Fruit fly (Drosophila melanogaster) whole organism, prepupa: Measurements from ENCODE around the gene Bet3.

ENCODE experiments used
- Blimp-1 ChIP-seq: fragments of 200-800 bp; sonication (Bioruptor generic); optimal IDR thresholded peaks from 3 replicates; lab custom pipeline; 2017; ENCODE audit warnings: missing biosample characterization, missing genetic modification characterization, mild to moderate bottlenecking, moderate library complexity, missing genetic modification reagents
- CG11294 ChIP-seq: fragments of 200-800 bp; sonication (Bioruptor generic); IDR thresholded peaks from 2 replicates; pipeline ENCODE4 v1.3.6; 2022; ENCODE audit warnings: missing biosample characterization, missing genetic modification characterization
- CG1621 ChIP-seq: fragments of 200-800 bp; sonication (Bioruptor generic); optimal IDR thresholded peaks from 3 replicates; lab custom pipeline; 2018; ENCODE audit warnings: missing biosample characterization, mild to moderate bottlenecking, missing genetic modification characterization
- CG34406 ChIP-seq: fragments of 200-800 bp; sonication (Bioruptor generic); optimal IDR thresholded peaks from 3 replicates; lab custom pipeline; 2016; ENCODE audit warnings: missing biosample characterization, missing genetic modification characterization
- CG3919 ChIP-seq: fragments of 200-800 bp; sonication (Bioruptor generic); optimal IDR thresholded peaks from 3 replicates; lab custom pipeline; 2016; ENCODE audit warnings: missing biosample characterization, missing genetic modification characterization
- CG6276 ChIP-seq: fragments of 200-800 bp; sonication (Bioruptor generic); optimal IDR thresholded peaks from 2 replicates; lab custom pipeline; 2017; ENCODE audit warnings: missing biosample characterization, mild to moderate bottlenecking, missing genetic modification characterization
- CG8632 ChIP-seq: fragments of 200-800 bp; sonication (Bioruptor generic); optimal IDR thresholded peaks from 3 replicates; lab custom pipeline; 2016; ENCODE audit warnings: missing biosample characterization, missing genetic modification characterization
- Eip78C ChIP-seq: fragments of 200-800 bp; sonication (Bioruptor generic); peaks from one replicate; lab custom pipeline; 2016; ENCODE audit warnings: missing biosample characterization, missing genetic modification characterization
- Sox14 ChIP-seq: fragments of 200-800 bp; sonication (Bioruptor generic); optimal IDR thresholded peaks from 3 replicates; lab custom pipeline; 2016; ENCODE audit warnings: missing biosample characterization, missing genetic modification characterization
- esn ChIP-seq: fragments of 200-800 bp; sonication (Bioruptor generic); optimal IDR thresholded peaks from 2 replicates; lab custom pipeline; 2016; ENCODE audit warnings: missing biosample characterization, mild to moderate bottlenecking, missing genetic modification characterization, moderate library complexity
- ss ChIP-seq, 2 experiments: fragments of 200-800 bp; sonication (Bioruptor generic); optimal IDR thresholded peaks; 2 replicates in 1 of 2; 3 replicates in 1 of 2; lab custom pipeline; 2017 to 2018; ENCODE audit warnings: mild to moderate bottlenecking in 2 of 2, missing biosample characterization in 2 of 2, missing genetic modification characterization in 2 of 2, moderate library complexity in 1 of 2
- svp ChIP-seq: fragments of 200-800 bp; sonication (Bioruptor generic); peaks from one replicate; lab custom pipeline; 2016; ENCODE audit warnings: missing biosample characterization, missing genetic modification characterization
- topi ChIP-seq: fragments of 200-800 bp; sonication (Bioruptor generic); optimal IDR thresholded peaks from 3 replicates; lab custom pipeline; 2016; ENCODE audit warnings: missing biosample characterization, missing genetic modification characterization
- vri ChIP-seq: fragments of 200-800 bp; sonication (Bioruptor generic); optimal IDR thresholded peaks from 3 replicates; lab custom pipeline; 2016; ENCODE audit warnings: missing biosample characterization, mild to moderate bottlenecking, missing genetic modification characterization

Gene Bet3

DNA sequence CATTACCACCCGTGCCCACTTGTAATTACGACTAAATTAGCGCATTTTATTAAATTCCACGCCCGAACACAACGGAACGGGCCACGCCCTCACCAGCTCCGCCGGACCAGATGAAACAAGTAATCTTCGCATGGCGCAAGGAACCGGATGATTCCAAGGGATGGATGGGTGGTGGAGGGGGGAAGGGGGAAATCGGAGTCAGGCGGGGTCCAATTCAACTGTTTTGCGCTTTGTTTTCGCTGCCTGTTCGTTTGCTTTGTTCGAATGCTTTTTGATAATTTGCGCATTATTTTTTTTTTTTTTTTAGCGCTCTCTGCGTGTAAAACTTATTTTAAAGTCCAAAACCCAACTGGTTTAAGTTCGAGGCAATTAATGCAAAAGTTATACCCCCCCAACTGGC, 45.4 kb downstream of the Bet3 start:
- TF ChIP-seq ss (GFP tag; optimal IDR thresholded peaks at IDR 0.05; lab: Kevin White, UChicago) (peak in 1 of 2 experiments; percentile 19), CG1621 (tag; lab: Kevin White, UChicago) (peak; percentile 76), esn (no peak), svp (GFP tag; lab: Kevin White, UChicago) (peak; percentile 40), Sox14 (GFP tag; lab: Kevin White, UChicago) (peak; percentile 21), Blimp-1 (GFP tag; lab: Kevin White, UChicago) (no peak)

DNA sequence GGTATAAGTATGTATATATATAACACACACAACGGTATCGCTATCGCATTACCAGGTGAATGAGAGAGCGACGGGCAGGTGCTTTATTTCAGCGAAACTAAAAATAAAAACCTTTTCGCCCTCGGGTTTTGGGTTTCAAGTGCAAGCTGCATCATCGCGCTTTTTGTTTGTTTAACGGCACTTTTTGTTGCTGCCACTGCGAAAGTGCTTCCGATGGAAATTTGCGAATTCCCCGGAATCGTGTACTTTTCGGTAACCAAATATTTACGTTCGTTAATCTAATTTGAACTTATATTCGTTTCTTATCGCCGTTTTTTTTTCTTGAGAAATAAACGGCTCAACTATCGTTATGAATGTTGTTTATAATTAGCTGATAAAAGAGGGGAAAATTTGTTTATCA, 46.0 kb downstream of the Bet3 start:
- TF ChIP-seq CG11294 (no peak), CG8632 (GFP tag; lab: Kevin White, UChicago) (no peak), vri (GFP tag; lab: Kevin White, UChicago) (no peak), Eip78C (GFP tag; lab: Kevin White, UChicago) (peak; percentile 29), topi (GFP tag; lab: Kevin White, UChicago) (no peak), CG34406 (GFP tag; lab: Kevin White, UChicago) (no peak), svp (GFP tag; lab: Kevin White, UChicago) (no peak)
- TF ChIP-seq, all 60 proteins: peak for 1

DNA sequence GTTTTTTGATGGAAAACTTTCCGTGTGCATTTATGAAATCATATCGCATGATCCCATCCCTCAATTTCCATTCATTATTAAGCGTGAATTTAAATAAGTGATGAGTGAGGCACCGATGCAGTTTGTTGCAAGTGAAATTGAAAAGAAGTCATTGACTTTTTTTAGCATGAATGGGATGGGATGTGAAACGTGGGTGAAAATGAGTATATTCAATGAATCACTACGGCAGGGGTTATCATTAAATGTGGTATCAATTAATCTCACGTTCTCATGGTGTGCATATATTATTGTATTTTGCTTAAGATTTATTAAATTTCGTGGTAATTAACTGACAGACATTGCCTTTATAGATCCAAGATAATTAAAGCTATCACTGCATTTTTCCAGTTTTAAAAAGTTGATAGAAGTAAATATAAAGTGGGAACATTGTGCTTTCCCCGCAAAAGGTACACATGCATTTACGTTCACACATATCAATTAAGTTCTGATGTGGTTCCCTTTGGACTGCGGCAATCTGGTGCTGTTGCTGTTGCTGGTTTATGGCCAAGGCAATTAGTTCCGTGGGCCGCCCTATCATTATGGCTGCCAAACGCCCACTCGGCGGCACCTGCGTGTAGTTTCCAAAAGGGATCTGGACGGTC, 50.6 kb downstream of the Bet3 start:
- no peak for TF ChIP-seq CG8632 (GFP tag; lab: Kevin White, UChicago)
- no peak for TF ChIP-seq CG3919 (GFP tag; lab: Kevin White, UChicago)
- no peak for TF ChIP-seq CG6276 (GFP tag; lab: Kevin White, UChicago)
- TF ChIP-seq svp (GFP tag; lab: Kevin White, UChicago) = peak; percentile 78
